Fruit fly (Drosophila melanogaster) whole organism, pupa: ENCODE measurements around the gene CG9743.

ENCODE experiments used
- CG10348 ChIP-seq: fragments of 200-800 bp; sonication (Bioruptor generic); IDR thresholded peaks from 2 replicates; pipeline ENCODE4 v1.3.6; 2022; ENCODE audit warnings: missing biosample characterization, missing genetic modification characterization
- CG8301 ChIP-seq: fragments of 200-800 bp; sonication (Bioruptor generic); optimal IDR thresholded peaks from 2 replicates; lab custom pipeline; 2018; ENCODE audit warnings: missing biosample characterization, mild to moderate bottlenecking, missing genetic modification characterization
- EcR ChIP-seq: fragments of 200-800 bp; sonication (Bioruptor generic); optimal IDR thresholded peaks from 3 replicates; lab custom pipeline; 2019; ENCODE audit warnings: missing biosample characterization, missing genetic modification characterization, mild to moderate bottlenecking, moderate library complexity, missing genetic modification reagents
- Ets98B ChIP-seq: fragments of 200-800 bp; sonication (Bioruptor generic); IDR thresholded peaks from 2 replicates; pipeline ENCODE4 v1.3.6; 2022; ENCODE audit warnings: missing biosample characterization, missing genetic modification characterization

DNA sequence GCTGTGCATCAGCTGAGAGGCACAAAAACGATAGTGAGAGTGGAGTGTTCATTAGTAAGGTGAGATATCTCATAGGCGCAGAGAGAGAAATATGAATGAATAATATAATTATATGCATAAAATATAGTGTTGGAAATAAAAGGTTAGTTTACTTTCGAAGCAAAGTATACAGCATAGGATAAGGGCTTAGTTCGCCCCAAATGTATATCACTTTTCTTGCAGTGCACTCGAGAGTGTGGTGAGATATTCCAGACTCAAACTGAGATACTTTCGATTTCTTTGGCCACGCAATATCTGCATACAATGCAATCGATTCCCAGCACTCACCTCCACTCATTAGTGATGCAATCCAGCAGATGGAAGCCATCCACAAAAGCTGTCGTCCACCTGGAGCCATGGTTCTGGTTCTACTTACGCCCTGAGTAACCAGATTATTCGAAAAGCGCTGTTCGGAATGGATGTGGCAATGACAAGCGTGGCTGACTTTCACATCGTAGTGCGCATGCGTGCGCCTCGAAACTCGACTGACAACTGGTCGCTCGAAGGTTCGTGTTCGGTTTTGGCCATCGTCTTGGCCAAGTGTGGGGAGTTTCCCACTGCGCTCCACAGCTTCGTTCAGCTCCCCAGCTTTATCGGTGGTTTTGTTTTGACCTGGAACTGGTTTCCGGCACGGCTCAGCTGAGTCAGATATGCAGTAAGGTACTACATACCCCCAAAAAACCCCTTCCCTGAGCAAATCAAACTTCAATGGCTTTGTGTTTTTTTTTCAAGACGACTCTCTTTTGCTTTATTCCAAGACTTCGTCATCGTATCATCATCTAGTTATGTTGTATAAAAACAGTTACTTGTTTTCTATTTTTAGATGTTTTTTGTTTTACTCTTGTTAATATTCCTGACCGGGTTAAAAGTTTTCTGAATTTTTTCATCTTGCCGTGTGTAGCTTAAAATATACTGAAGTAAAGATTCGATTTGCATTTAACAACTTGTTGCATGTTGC is 31.8 kb downstream of the CG9743 start, which contains the start of gene Rsod:
- TF ChIP-seq EcR (GFP tag; lab: Kevin White, UChicago) (peak; percentile 27), CG10348 (GFP tag; lab: Robert Waterston, UW) (peak; percentile 59), CG8301 (tag; lab: Kevin White, UChicago) (peak; percentile 80), Ets98B (GFP tag; lab: Robert Waterston, UW) (peak; percentile 95)
